Worm (Caenorhabditis elegans) whole organism, L4 larva: ENCODE results near the gene F13A2.5.

Source experiments
- F26F4.8 ChIP-seq: fragments of 200-800 bp; sonication (Bioruptor generic); conservative IDR thresholded peaks from 2 replicates; pipeline ENCODE4 v1.3.6; 2022; ENCODE audit warnings: missing genetic modification characterization, missing compliant biosample characterization
- T20F7.1 ChIP-seq: fragments of 200-800 bp; sonication (Bioruptor generic); optimal IDR thresholded peaks from 2 replicates; lab custom pipeline; 2018; ENCODE audit warnings: mild to moderate bottlenecking, missing genetic modification characterization, missing compliant biosample characterization
- aly-2 ChIP-seq: sonication (generic microtip); optimal IDR thresholded peaks from 2 replicates; lab custom pipeline; 2018; ENCODE audit warnings: missing biosample characterization, missing genetic modification characterization
- attf-4 ChIP-seq: sonication (generic microtip); optimal IDR thresholded peaks from 3 replicates; lab custom pipeline; 2017; ENCODE audit warnings: missing biosample characterization, missing genetic modification characterization
- ceh-20 ChIP-seq: fragments of 200-800 bp; sonication (Bioruptor generic); IDR thresholded peaks from 2 replicates; pipeline ENCODE4 v1.3.6; 2022; ENCODE audit warnings: missing genetic modification reagents, missing genetic modification characterization, missing compliant biosample characterization
- lin-39 ChIP-seq: fragments of 150-350 bp; optimal IDR thresholded peaks from 2 replicates; lab custom pipeline; 2014; ENCODE audit warnings: missing biosample characterization, missing genetic modification reagents, missing genetic modification characterization
- mdl-1 ChIP-seq, 2 experiments: fragments of 150-350 bp in 1 of 2; sonication (generic microtip) in 1 of 2; optimal IDR thresholded peaks; 2 replicates each; lab custom pipeline; 2014 to 2017; ENCODE audit warnings: missing biosample characterization in 2 of 2, missing genetic modification characterization in 2 of 2
- mep-1 ChIP-seq: fragments of 150-350 bp; sonication (generic microtip); optimal IDR thresholded peaks from 3 replicates; lab custom pipeline; 2014; ENCODE audit warnings: missing biosample characterization, missing genetic modification characterization
- nhr-25 ChIP-seq: sonication (generic microtip); optimal IDR thresholded peaks from 2 replicates; lab custom pipeline; 2017; ENCODE audit warnings: missing genetic modification characterization, mild to moderate bottlenecking, missing compliant biosample characterization, antibody characterized with exemption, moderate library complexity, borderline replicate concordance; ENCODE audit not compliant: insufficient read depth
- nhr-77 ChIP-seq: fragments of 150-350 bp; optimal IDR thresholded peaks from 2 replicates; lab custom pipeline; 2014; ENCODE audit warnings: missing biosample characterization, missing genetic modification characterization
- snpc-4 ChIP-seq: fragments of 150-350 bp; optimal IDR thresholded peaks from 2 replicates; lab custom pipeline; 2014; ENCODE audit warnings: missing biosample characterization, missing genetic modification characterization
- unc-39 ChIP-seq: sonication (generic microtip); optimal IDR thresholded peaks from 2 replicates; lab custom pipeline; 2017; ENCODE audit warnings: missing biosample characterization, missing genetic modification characterization
- ztf-11 ChIP-seq: fragments of 150-350 bp; optimal IDR thresholded peaks from 2 replicates; lab custom pipeline; 2014; ENCODE audit warnings: missing biosample characterization, missing genetic modification characterization

ce11 chrV:4401865-4402264, at the start of gene F13A2.5:
- TF ChIP-seq unc-39 (tag; lab: Kevin White, UChicago) (no peak), aly-2 (no peak), nhr-77 (no peak), attf-4 (no peak), nhr-25 (tag; lab: Kevin White, UChicago) (no peak), T20F7.1 (GFP tag; lab: Kevin White, UChicago) (no peak), snpc-4 (tag; lab: Kevin White, UChicago) (no peak), lin-39 (tag; lab: Kevin White, UChicago) (no peak), F26F4.8 (no peak), ztf-11 (tag; lab: Kevin White, UChicago) (no peak), ceh-20 (no peak), mdl-1 (tag; optimal IDR thresholded peaks at IDR 0.05; lab: Kevin White, UChicago) (no peak), mep-1 (tag; lab: Kevin White, UChicago) (no peak)
